Worm (Caenorhabditis elegans) whole organism, late embryonic: ENCODE measurements around the gene cdc-48.2.
A peak's percentile ranks its signal among the peaks of the same experiment; 100 is the strongest.

Experiments used
- C08G9.2 ChIP-seq: sonication (generic microtip); optimal IDR thresholded peaks from 2 replicates; lab custom pipeline; 2016; ENCODE audit warnings: mild to moderate bottlenecking, missing genetic modification characterization, moderate library complexity, missing compliant biosample characterization
- C38D4.7 ChIP-seq: fragments of 200-800 bp; sonication (Bioruptor generic); optimal IDR thresholded peaks from 2 replicates; lab custom pipeline; 2018; ENCODE audit warnings: mild to moderate bottlenecking, missing genetic modification characterization, moderate library complexity, missing compliant biosample characterization
- F13H6.1 ChIP-seq: sonication (generic microtip); optimal IDR thresholded peaks from 2 replicates; lab custom pipeline; 2016; ENCODE audit warnings: missing genetic modification characterization, missing compliant biosample characterization
- K09A11.1 ChIP-seq: sonication (generic microtip); optimal IDR thresholded peaks from 2 replicates; lab custom pipeline; 2017; ENCODE audit warnings: antibody characterized with exemption, mild to moderate bottlenecking, missing genetic modification characterization, missing compliant biosample characterization; ENCODE audit not compliant: insufficient read depth
- T23F11.4 ChIP-seq: fragments of 200-800 bp; sonication (Bioruptor generic); optimal IDR thresholded peaks from 2 replicates; lab custom pipeline; 2018; ENCODE audit warnings: mild to moderate bottlenecking, missing genetic modification characterization, missing compliant biosample characterization
- ceh-14 ChIP-seq: sonication (generic microtip); optimal IDR thresholded peaks from 2 replicates; lab custom pipeline; 2016; ENCODE audit warnings: missing genotype, missing genetic modification characterization, missing compliant biosample characterization
- ceh-22 ChIP-seq: sonication (generic microtip); optimal IDR thresholded peaks from 2 replicates; lab custom pipeline; 2017; ENCODE audit warnings: missing biosample characterization, missing genetic modification characterization
- ceh-30 ChIP-seq: fragments of 150-350 bp; optimal IDR thresholded peaks from 2 replicates; lab custom pipeline; 2014; ENCODE audit warnings: missing biosample characterization, missing genetic modification characterization
- ceh-34 ChIP-seq: sonication (generic microtip); optimal IDR thresholded peaks from 2 replicates; lab custom pipeline; 2016; ENCODE audit warnings: mild to moderate bottlenecking, missing genetic modification characterization, missing compliant biosample characterization
- ceh-45 ChIP-seq: fragments of 200-800 bp; sonication (Bioruptor generic); IDR thresholded peaks from 2 replicates; pipeline ENCODE4 v1.3.6; 2022; ENCODE audit warnings: missing genetic modification reagents, missing genetic modification characterization, missing compliant biosample characterization
- ceh-48 ChIP-seq: sonication (generic microtip); optimal IDR thresholded peaks from 2 replicates; lab custom pipeline; 2016; ENCODE audit warnings: missing genetic modification characterization, inconsistent platforms, missing compliant biosample characterization
- che-1 ChIP-seq: sonication (generic microtip); optimal IDR thresholded peaks from 2 replicates; lab custom pipeline; 2016; ENCODE audit warnings: mild to moderate bottlenecking, missing genetic modification characterization, missing compliant biosample characterization
- dmd-4 ChIP-seq: sonication (generic microtip); optimal IDR thresholded peaks from 2 replicates; lab custom pipeline; 2016; ENCODE audit warnings: borderline replicate concordance, missing genetic modification characterization, missing compliant biosample characterization
- ets-4 ChIP-seq: sonication (generic microtip); optimal IDR thresholded peaks from 2 replicates; lab custom pipeline; 2016; ENCODE audit warnings: missing genetic modification characterization, missing compliant biosample characterization
- eyg-1 ChIP-seq: sonication (generic microtip); optimal IDR thresholded peaks from 2 replicates; lab custom pipeline; 2016; ENCODE audit warnings: missing genotype, missing genetic modification characterization, missing compliant biosample characterization
- fkh-10 ChIP-seq: fragments of 150-350 bp; optimal IDR thresholded peaks from 2 replicates; lab custom pipeline; 2014; ENCODE audit warnings: missing biosample characterization, missing genetic modification reagents, missing genetic modification characterization
- hlh-13 ChIP-seq: fragments of 200-800 bp; sonication (Bioruptor generic); optimal IDR thresholded peaks from 2 replicates; lab custom pipeline; 2018; ENCODE audit warnings: mild to moderate bottlenecking, missing genetic modification characterization, missing compliant biosample characterization
- hlh-30 ChIP-seq: sonication (generic microtip); optimal IDR thresholded peaks from 2 replicates; lab custom pipeline; 2017; ENCODE audit warnings: antibody characterized with exemption, missing genetic modification characterization, missing compliant biosample characterization; ENCODE audit not compliant: insufficient read depth
- hlh-6 ChIP-seq: sonication (generic microtip); optimal IDR thresholded peaks from 2 replicates; lab custom pipeline; 2016; ENCODE audit warnings: missing genotype, missing genetic modification characterization, missing compliant biosample characterization
- hlh-8 ChIP-seq: sonication (generic microtip); optimal IDR thresholded peaks from 2 replicates; lab custom pipeline; 2016; ENCODE audit warnings: missing genotype, missing genetic modification characterization, missing compliant biosample characterization
- mec-3 ChIP-seq: sonication (generic microtip); optimal IDR thresholded peaks from 2 replicates; lab custom pipeline; 2016; ENCODE audit warnings: borderline replicate concordance, missing genetic modification characterization, missing compliant biosample characterization
- nhr-11 ChIP-seq: fragments of 150-350 bp; optimal IDR thresholded peaks from 2 replicates; lab custom pipeline; 2014; ENCODE audit warnings: missing biosample characterization, missing genetic modification characterization
- nhr-232 ChIP-seq: sonication (generic microtip); optimal IDR thresholded peaks from 2 replicates; lab custom pipeline; 2016; ENCODE audit warnings: missing genetic modification characterization, missing compliant biosample characterization
- pax-1 ChIP-seq: fragments of 150-350 bp; optimal IDR thresholded peaks from 2 replicates; lab custom pipeline; 2014; ENCODE audit warnings: missing biosample characterization, missing genetic modification characterization
- pha-4 ChIP-seq: fragments of 150-350 bp; optimal IDR thresholded peaks from 2 replicates; lab custom pipeline; 2018; ENCODE audit warnings: missing biosample characterization, missing genetic modification reagents, missing genetic modification characterization
- pqm-1 ChIP-seq: sonication (generic microtip); optimal IDR thresholded peaks from 2 replicates; lab custom pipeline; 2016; ENCODE audit warnings: missing genetic modification characterization, missing compliant biosample characterization
- sdc-2 ChIP-seq: sonication (generic microtip); optimal IDR thresholded peaks from 2 replicates; lab custom pipeline; 2016; ENCODE audit warnings: missing genotype, missing genetic modification characterization, missing compliant biosample characterization
- syd-9 ChIP-seq: sonication (generic microtip); optimal IDR thresholded peaks from 2 replicates; lab custom pipeline; 2016; ENCODE audit warnings: mild to moderate bottlenecking, missing genetic modification characterization, moderate library complexity, missing compliant biosample characterization
- unc-42 ChIP-seq: sonication (generic microtip); optimal IDR thresholded peaks from 2 replicates; lab custom pipeline; 2016; ENCODE audit warnings: missing genotype, missing genetic modification characterization, missing compliant biosample characterization
- unc-55 ChIP-seq: sonication (generic microtip); optimal IDR thresholded peaks from 2 replicates; lab custom pipeline; 2017; ENCODE audit warnings: missing biosample characterization, missing genetic modification reagents, missing genetic modification characterization
- unc-86 ChIP-seq: sonication (generic microtip); optimal IDR thresholded peaks from 2 replicates; lab custom pipeline; 2016; ENCODE audit warnings: missing genetic modification characterization, missing compliant biosample characterization

Gene cdc-48.2

DNA sequence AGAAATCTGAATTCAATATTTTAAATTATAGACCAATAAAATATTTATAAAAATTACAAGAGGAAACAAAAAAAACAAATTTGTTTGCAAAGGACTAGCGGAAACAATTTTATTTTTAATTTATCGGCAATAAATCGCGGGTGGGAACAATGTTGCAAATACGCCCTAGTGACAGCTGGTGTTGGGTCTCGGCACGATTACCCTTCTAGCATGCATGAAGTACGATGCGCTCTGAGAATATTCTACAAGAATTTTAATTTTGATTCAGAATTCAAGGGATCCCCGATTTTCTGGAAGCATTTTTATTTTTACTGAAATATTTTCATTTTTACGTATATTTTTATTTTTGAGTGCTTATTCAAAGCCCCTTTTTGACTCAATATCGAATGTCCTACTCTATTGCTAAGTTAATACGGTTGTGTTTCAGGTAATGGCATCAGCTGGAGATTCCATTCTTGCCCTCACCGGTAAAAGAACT, 46.8 kb downstream of the cdc-48.2 start, which contains the start of the genes mig-5 and cct-1 (continued):
- TF ChIP-seq ceh-45 (GFP tag; lab: Robert Waterston, UW) (no peak), pha-4 (tag; lab: Kevin White, UChicago) (no peak), pqm-1 (tag; lab: Kevin White, UChicago) (no peak), F13H6.1 (peak; percentile 5), hlh-13 (GFP tag; lab: Kevin White, UChicago) (no peak), fkh-10 (GFP tag; lab: Kevin White, UChicago) (no peak), K09A11.1 (peak; percentile 0), ceh-48 (peak; percentile 24), unc-86 (tag; lab: Kevin White, UChicago) (peak; percentile 66), ceh-34 (peak; percentile 69), hlh-8 (tag; lab: Kevin White, UChicago) (peak; percentile 60), C08G9.2 (no peak)

DNA sequence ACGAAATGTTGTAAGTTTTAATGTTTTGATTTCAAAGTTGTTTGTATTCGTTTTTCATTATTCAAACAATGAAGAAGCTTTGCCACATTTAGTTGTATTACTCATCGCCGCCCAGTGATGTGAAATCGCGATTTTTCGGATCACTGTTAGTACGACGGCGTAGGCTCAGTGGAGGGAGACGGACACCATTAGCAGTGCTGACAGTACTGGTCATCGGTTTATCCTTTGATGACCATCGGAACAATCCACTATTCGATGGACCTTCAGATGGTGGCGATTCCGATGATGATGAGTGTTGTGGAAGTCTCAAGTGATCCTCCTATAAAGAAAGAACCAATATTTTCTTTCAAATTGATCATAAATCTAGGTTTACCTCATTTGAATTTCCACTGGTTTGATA, 49.2 kb downstream of the cdc-48.2 start:
- no peak for TF ChIP-seq dmd-4 (tag; lab: Kevin White, UChicago)
- TF ChIP-seq K09A11.1, result no peak
- no peak for TF ChIP-seq mec-3
- no peak for TF ChIP-seq nhr-11 (tag; lab: Kevin White, UChicago)
- TF ChIP-seq nhr-232, result no peak
- TF ChIP-seq unc-86 (tag; lab: Kevin White, UChicago), result no peak
- no peak for TF ChIP-seq hlh-6 (tag; lab: Kevin White, UChicago)
- TF ChIP-seq F13H6.1, result no peak
- no peak for TF ChIP-seq eyg-1 (tag; lab: Kevin White, UChicago)
- TF ChIP-seq hlh-30 (tag; lab: Kevin White, UChicago), result no peak
- TF ChIP-seq ceh-14 (tag; lab: Kevin White, UChicago), result no peak
- TF ChIP-seq ceh-30 (tag; lab: Kevin White, UChicago), result no peak

DNA sequence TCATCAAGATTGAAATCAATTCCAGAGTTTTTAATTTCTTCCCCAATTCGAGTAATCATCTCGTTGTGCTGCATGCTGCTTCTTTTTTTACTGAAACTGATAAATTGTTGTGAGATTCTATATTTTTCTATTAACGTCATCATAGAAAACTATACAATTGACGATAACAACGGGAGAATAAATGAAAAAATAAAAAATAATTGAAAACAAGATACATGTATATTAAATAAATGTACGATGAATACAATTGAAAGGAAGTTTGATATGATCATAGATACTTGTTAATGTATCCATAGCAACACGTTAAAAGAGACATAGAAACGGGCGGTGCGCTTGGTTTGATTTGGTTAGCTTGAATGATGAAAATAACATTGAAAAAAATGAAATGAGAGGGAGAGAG, 52.2 kb downstream of the cdc-48.2 start, which contains the start of gene T05C12.8:
T05C12.8 (minus strand) TSS at position 101 of the 400 bp plus-strand sequence.
- TF ChIP-seq C38D4.7 (GFP tag; lab: Kevin White, UChicago) (no peak), ceh-30 (tag; lab: Kevin White, UChicago) (no peak), F13H6.1 (no peak), T23F11.4 (no peak), che-1 (no peak), sdc-2 (no peak), ets-4 (tag; lab: Kevin White, UChicago) (no peak), hlh-13 (GFP tag; lab: Kevin White, UChicago) (no peak), unc-42 (tag; lab: Kevin White, UChicago) (no peak), unc-55 (no peak), hlh-30 (tag; lab: Kevin White, UChicago) (no peak), ceh-22 (tag; lab: Kevin White, UChicago) (no peak), syd-9 (tag; lab: Kevin White, UChicago) (no peak), pax-1 (tag; lab: Kevin White, UChicago) (no peak), dmd-4 (tag; lab: Kevin White, UChicago) (no peak)
